Worm (Caenorhabditis elegans): Measurements from ENCODE around the gene str-96.
"Not testable (repeated sequence)": the region's sequence is repeated elsewhere in the genome, so short reads cannot be mapped to it uniquely, and the experiment has no call there.

str-96 gene

ce11 chrV:15272263-15272662, 21.5 kb downstream of the str-96 start, which contains the start of gene T10H4.4:
TSS of gene T10H4.4 (minus strand) at chrV:15272363.
- peak; percentile 65 for TF ChIP-seq aha-1 (tag)
- no peak for TF ChIP-seq spr-1 (tag; optimal IDR thresholded peaks at IDR 0.05)

- TF ChIP-seq F10B5.3 (tag; optimal IDR thresholded peaks at IDR 0.05) = no peak
- TF ChIP-seq unc-62 (GFP tag; optimal IDR thresholded peaks at IDR 0.05 in 1 of 2) = peak in 1 of 2 experiments; percentile 56
- no peak for TF ChIP-seq unc-62 (tag; optimal IDR thresholded peaks at IDR 0.05)
- TF ChIP-seq ceh-20 (GFP tag; IDR thresholded peaks at IDR 0.05) = no peak
- TF ChIP-seq T26A8.4 (GFP tag; IDR thresholded peaks at IDR 0.05) = no peak
- no peak for TF ChIP-seq daf-16 (GFP tag; optimal IDR thresholded peaks at IDR 0.05)
- TF ChIP-seq daf-16 (tag; optimal IDR thresholded peaks at IDR 0.05) = no peak
Measured at ce11 chrV:15268302-15268701, 25.5 kb downstream of the str-96 start, which contains the start of gene srw-22. TSS of gene srw-22 (plus strand) at chrV:15268602.

DNA sequence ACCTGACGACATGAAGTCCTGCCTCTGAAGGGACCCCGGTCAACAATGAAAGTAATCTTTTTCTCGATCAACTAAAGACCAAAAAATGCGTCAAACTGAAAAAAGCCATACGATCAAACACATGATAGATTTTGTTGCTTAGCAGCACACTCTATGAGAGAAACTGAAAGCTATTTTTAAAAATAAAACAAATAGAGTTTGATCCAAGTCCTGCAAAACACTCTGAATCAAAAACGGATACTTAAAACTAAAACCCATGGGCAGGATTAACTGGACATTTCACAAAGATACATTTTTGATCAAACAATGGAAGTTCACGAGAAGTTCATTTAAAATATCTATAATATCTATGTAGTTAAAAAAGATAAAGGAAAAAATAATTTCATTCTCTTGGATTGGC, 26.4 kb downstream of the str-96 start, which contains the start of gene T10H4.13:
T10H4.13 (minus strand) TSS at position 101 of the 400 bp plus-strand sequence.
- TF ChIP-seq madf-9 (GFP tag; conservative IDR thresholded peaks at IDR 0.05) = no peak

DNA sequence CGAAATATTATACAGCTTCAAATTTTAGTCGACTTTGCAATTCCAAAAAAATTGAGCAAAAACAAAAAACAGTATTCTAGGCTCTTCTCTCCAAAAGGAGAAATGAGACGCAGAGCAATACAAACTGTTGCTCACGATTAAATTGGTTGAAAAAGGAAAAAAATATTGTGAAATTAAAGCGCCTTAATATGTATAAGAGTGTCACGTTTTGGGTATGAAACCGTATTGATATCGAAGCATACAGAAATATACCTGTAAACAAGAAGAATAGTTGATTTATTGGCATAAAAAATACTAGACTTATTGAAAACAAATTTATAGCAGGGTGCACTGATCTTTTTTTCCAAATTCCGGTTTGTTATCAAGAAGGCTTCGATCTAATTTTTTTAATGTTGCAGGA, 28.0 kb downstream of the str-96 start, which contains the start of gene M01B2.13:
M01B2.13 (minus strand) TSS at position 101 of the 400 bp plus-strand sequence.
- no peak for TF ChIP-seq gei-8 (GFP tag; optimal IDR thresholded peaks at IDR 0.05)

DNA sequence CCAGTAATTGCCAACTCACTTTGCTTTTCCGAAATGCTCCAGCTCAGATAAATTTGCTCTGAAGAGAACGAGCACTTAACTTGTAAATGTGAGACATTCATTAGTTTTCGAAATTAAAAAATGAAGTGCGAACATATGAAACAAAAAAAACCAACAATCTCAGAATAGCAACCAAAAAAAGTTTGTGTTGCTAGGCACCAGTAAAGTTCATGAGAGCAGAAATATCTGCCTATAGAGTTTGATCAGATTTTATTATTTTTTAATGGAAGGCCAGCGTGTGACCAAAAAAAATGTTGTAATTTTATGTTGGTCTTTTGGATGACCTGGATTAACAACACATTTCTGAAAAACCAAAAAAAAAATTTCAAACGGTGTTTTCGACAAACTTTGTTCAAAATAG, 29.6 kb downstream of the str-96 start, which contains the start of gene M01B2.12:
M01B2.12 (minus strand) TSS at position 101 of the 400 bp plus-strand sequence.
- no peak for TF ChIP-seq arid-1 (GFP tag; conservative IDR thresholded peaks at IDR 0.05)
- no peak for TF ChIP-seq rbr-2 (tag; optimal IDR thresholded peaks at IDR 0.05)
- TF ChIP-seq nhr-77 (tag; optimal IDR thresholded peaks at IDR 0.05) = no peak
- TF ChIP-seq zag-1 (tag; optimal IDR thresholded peaks at IDR 0.05) = no peak
- TF ChIP-seq Y75B8A.6 (GFP tag; IDR thresholded peaks at IDR 0.05) = no peak
- no peak for TF ChIP-seq mdt-29 (GFP tag; IDR thresholded peaks at IDR 0.05)
- no peak for TF ChIP-seq aha-1 (tag)
- no peak for TF ChIP-seq mep-1 (tag; optimal IDR thresholded peaks at IDR 0.05)
- no peak for TF ChIP-seq ceh-82 (tag; optimal IDR thresholded peaks at IDR 0.05)
- no peak for TF ChIP-seq mes-2 (tag; optimal IDR thresholded peaks at IDR 0.05; ENCODE audit: poor library complexity, severe bottlenecking)
- no peak for TF ChIP-seq unc-62 (GFP tag; optimal IDR thresholded peaks at IDR 0.05 in 1 of 2)
- no peak for TF ChIP-seq unc-62 (tag; optimal IDR thresholded peaks at IDR 0.05)
- TF ChIP-seq gei-8 (GFP tag; optimal IDR thresholded peaks at IDR 0.05) = no peak
- TF ChIP-seq ZK337.2 (GFP tag; IDR thresholded peaks at IDR 0.05) = no peak
- no peak for TF ChIP-seq tra-1 (GFP tag; IDR thresholded peaks at IDR 0.05)
- TF ChIP-seq lsy-2 (tag; optimal IDR thresholded peaks at IDR 0.05) = no peak
- TF ChIP-seq nhr-6 (tag; optimal IDR thresholded peaks at IDR 0.05) = no peak
- no peak for TF ChIP-seq jun-1 (tag; optimal IDR thresholded peaks at IDR 0.05)
- TF ChIP-seq Y105C5A.15 (GFP tag; IDR thresholded peaks at IDR 0.05) = no peak
- no peak for TF ChIP-seq ceh-28 (tag; optimal IDR thresholded peaks at IDR 0.05)

DNA sequence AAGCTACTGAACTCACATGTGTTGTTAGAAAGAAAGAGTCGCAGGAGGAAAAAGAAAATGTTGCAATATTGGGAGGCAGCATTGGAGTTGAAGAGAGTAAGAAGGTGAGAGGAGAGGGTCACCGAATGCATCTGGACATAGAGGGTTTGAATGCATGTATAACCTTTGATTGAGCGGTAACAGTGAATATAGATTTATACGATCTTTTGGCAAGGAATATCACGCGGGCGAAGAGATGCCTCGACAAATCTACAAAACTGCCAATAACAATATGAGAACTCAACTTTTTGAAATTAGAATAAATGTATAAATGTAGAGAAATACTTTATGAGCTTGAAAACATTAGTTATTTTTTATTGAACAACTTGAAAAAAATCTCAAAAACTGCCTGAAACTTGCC, 31.4 kb downstream of the str-96 start, which contains the start of gene M01B2.10:
M01B2.10 (minus strand) TSS at position 101 of the 400 bp plus-strand sequence.
- not testable (repeated sequence) for TF ChIP-seq dpl-1 (GFP tag; optimal IDR thresholded peaks at IDR 0.05); fkh-10 (GFP tag; optimal IDR thresholded peaks at IDR 0.05); mdl-1 (tag; optimal IDR thresholded peaks at IDR 0.05)

DNA sequence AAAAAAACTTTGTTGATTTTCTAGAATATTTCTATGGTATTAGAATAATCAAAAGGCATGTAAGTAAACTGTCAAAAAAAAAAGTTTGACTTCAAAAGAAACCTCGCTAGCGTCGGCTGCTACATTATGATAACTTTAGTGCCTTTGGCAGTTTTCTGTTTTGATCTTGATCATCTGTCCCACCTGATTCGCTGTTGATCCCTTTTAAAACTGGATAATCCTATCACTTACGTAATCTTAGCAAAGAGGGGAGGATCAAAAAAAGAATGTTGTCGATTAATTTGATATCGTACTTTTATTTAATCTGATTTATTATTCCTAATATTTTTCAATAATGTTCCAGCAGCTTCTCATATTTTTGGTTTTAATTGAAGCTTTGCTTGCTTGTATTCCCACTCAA, 33.9 kb downstream of the str-96 start, which contains the start of gene M01B2.8:
M01B2.8 (plus strand) TSS at position 301 of the 400 bp plus-strand sequence.
- TF ChIP-seq fkh-10 (GFP tag; optimal IDR thresholded peaks at IDR 0.05) = no peak
- no peak for TF ChIP-seq dmd-8 (GFP tag; IDR thresholded peaks at IDR 0.05)
- TF ChIP-seq mdl-1 (tag; optimal IDR thresholded peaks at IDR 0.05) = no peak
- no peak for TF ChIP-seq ama-1 (optimal IDR thresholded peaks at IDR 0.05)
- no peak for TF ChIP-seq fos-1 (tag; optimal IDR thresholded peaks at IDR 0.05)
- TF ChIP-seq ceh-62 (tag; optimal IDR thresholded peaks at IDR 0.05) = no peak
- no peak for TF ChIP-seq ceh-44 (GFP tag; IDR thresholded peaks at IDR 0.05)
- no peak for TF ChIP-seq aha-1 (tag)
- no peak for TF ChIP-seq egl-43 (GFP tag; IDR thresholded peaks at IDR 0.05)
- TF ChIP-seq ZK546.5 (tag; optimal IDR thresholded peaks at IDR 0.05) = no peak
- TF ChIP-seq ceh-28 (tag; optimal IDR thresholded peaks at IDR 0.05) = no peak
- TF ChIP-seq lim-7 (GFP tag; IDR thresholded peaks at IDR 0.05) = no peak

Data from whole organism, L4 larva.